Worm (Caenorhabditis elegans) whole organism, mixed stage, embryonic: ENCODE measurements around the gene lgc-36.

Experiments used
- flh-1 ChIP-seq: fragments of 200-800 bp; sonication (Bioruptor generic); optimal IDR thresholded peaks from 2 replicates; lab custom pipeline; 2018; ENCODE audit warnings: mild to moderate bottlenecking, missing genetic modification characterization, moderate library complexity, missing compliant biosample characterization
- lin-13 ChIP-seq: fragments of 150-350 bp; optimal IDR thresholded peaks from 2 replicates; lab custom pipeline; 2014; ENCODE audit warnings: missing biosample characterization, missing genetic modification characterization
- nhr-237 ChIP-seq: fragments of 150-350 bp; optimal IDR thresholded peaks from 2 replicates; lab custom pipeline; 2014; ENCODE audit warnings: missing biosample characterization, missing genetic modification characterization

- TF ChIP-seq nhr-237: no peak
- TF ChIP-seq lin-13 (tag; lab: Kevin White, UChicago): no peak
- TF ChIP-seq flh-1: no peak
These were observed 6.7 kb upstream of the lgc-36 start, which contains the start of gene cln-3.1 for ce11 chrV:11265482-11265881.
